Fruit fly (Drosophila melanogaster) whole organism, pupa: ENCODE data around the gene sol.

Experiments used
- CG17806 ChIP-seq: fragments of 200-800 bp; sonication (Bioruptor generic); optimal IDR thresholded peaks from 2 replicates; lab custom pipeline; 2018; ENCODE audit warnings: missing biosample characterization, mild to moderate bottlenecking, missing genetic modification characterization, moderate library complexity
- CG32121 ChIP-seq: fragments of 200-800 bp; sonication (Bioruptor generic); IDR thresholded peaks from 2 replicates; pipeline ENCODE4 v1.3.6; 2022; ENCODE audit warnings: missing biosample characterization, missing genetic modification characterization
- CG34367 ChIP-seq: fragments of 200-800 bp; sonication (Bioruptor generic); optimal IDR thresholded peaks from 2 replicates; lab custom pipeline; 2018; ENCODE audit warnings: missing biosample characterization, mild to moderate bottlenecking, missing genetic modification characterization
- CG4496 ChIP-seq: fragments of 200-800 bp; sonication (Bioruptor generic); IDR thresholded peaks from 3 replicates; pipeline ENCODE4 v1.3.6; 2022; ENCODE audit warnings: missing biosample characterization, missing genetic modification characterization
- CG8159 ChIP-seq: fragments of 200-800 bp; sonication (Bioruptor generic); optimal IDR thresholded peaks from 3 replicates; lab custom pipeline; 2018; ENCODE audit warnings: missing biosample characterization, mild to moderate bottlenecking, missing genetic modification characterization, moderate library complexity
- EcR ChIP-seq: fragments of 200-800 bp; sonication (Bioruptor generic); optimal IDR thresholded peaks from 3 replicates; lab custom pipeline; 2019; ENCODE audit warnings: missing biosample characterization, missing genetic modification characterization, mild to moderate bottlenecking, moderate library complexity, missing genetic modification reagents
- Pif1A ChIP-seq: fragments of 200-800 bp; sonication (Bioruptor generic); optimal IDR thresholded peaks from 3 replicates; lab custom pipeline; 2016; ENCODE audit warnings: missing biosample characterization, missing genetic modification characterization
- Pif1B ChIP-seq: fragments of 200-800 bp; sonication (Bioruptor generic); optimal IDR thresholded peaks from 3 replicates; lab custom pipeline; 2016; ENCODE audit warnings: missing biosample characterization, missing genetic modification characterization
- Snoo ChIP-seq: fragments of 200-800 bp; sonication (Bioruptor generic); optimal IDR thresholded peaks from 3 replicates; lab custom pipeline; 2017; ENCODE audit warnings: missing biosample characterization, mild to moderate bottlenecking, missing genetic modification characterization, inconsistent platforms
- fd96Ca ChIP-seq: fragments of 200-800 bp; sonication (Bioruptor generic); IDR thresholded peaks from 3 replicates; pipeline ENCODE4 v1.3.6; 2022; ENCODE audit warnings: missing biosample characterization, missing genetic modification characterization
- gl ChIP-seq: fragments of 200-800 bp; sonication (Bioruptor generic); optimal IDR thresholded peaks from 2 replicates; lab custom pipeline; 2018; ENCODE audit warnings: missing biosample characterization, mild to moderate bottlenecking, missing genetic modification characterization
- rn ChIP-seq: fragments of 200-800 bp; sonication (Bioruptor generic); IDR thresholded peaks from 2 replicates; pipeline ENCODE4 v1.3.6; 2022; ENCODE audit warnings: missing biosample characterization, missing genetic modification characterization

dm6 chrX:21368410-21368918 is 18.4 kb downstream of the sol start:
- TF ChIP-seq CG8159 (no peak), EcR (GFP tag; lab: Kevin White, UChicago) (peak; percentile 88), CG17806 (no peak), CG32121 (GFP tag; lab: Robert Waterston, UW) (no peak; the same call in none of the 2 replicates), Pif1A (GFP tag; lab: Kevin White, UChicago) (no peak), CG4496 (GFP tag; lab: Robert Waterston, UW) (peak; percentile 81; the same call in 2 of the 3 replicates), rn (no peak), gl (no peak), Pif1B (GFP tag; lab: Kevin White, UChicago) (no peak), Snoo (no peak), fd96Ca (GFP tag; lab: Robert Waterston, UW) (peak; percentile 73; the same call in 2 of the 3 replicates), CG34367 (tag; lab: Kevin White, UChicago) (no peak)
